Worm (Caenorhabditis elegans) whole organism, L1 larva: ENCODE data around the gene tag-250.

Source experiments
- C16A3.4 ChIP-seq: fragments of 150-350 bp; optimal IDR thresholded peaks from 2 replicates; lab custom pipeline; 2014; ENCODE audit warnings: missing biosample characterization, missing genetic modification characterization
- aha-1 ChIP-seq: fragments of 150-350 bp; optimal IDR thresholded peaks from 2 replicates; lab custom pipeline; 2014; ENCODE audit warnings: missing biosample characterization, missing genetic modification characterization
- jun-1 ChIP-seq: fragments of 150-350 bp; optimal IDR thresholded peaks from 2 replicates; lab custom pipeline; 2014; ENCODE audit warnings: missing biosample characterization, missing genetic modification reagents, missing genetic modification characterization
- lin-13 ChIP-seq: fragments of 150-350 bp; optimal IDR thresholded peaks from 2 replicates; lab custom pipeline; 2014; ENCODE audit warnings: missing biosample characterization, missing genetic modification reagents, missing genetic modification characterization
- nhr-20 ChIP-seq: sonication (generic microtip); optimal IDR thresholded peaks from 2 replicates; lab custom pipeline; 2016; ENCODE audit warnings: mild to moderate bottlenecking, missing genetic modification characterization, missing compliant biosample characterization
- nhr-237 ChIP-seq: fragments of 150-350 bp; optimal IDR thresholded peaks from 2 replicates; lab custom pipeline; 2014; ENCODE audit warnings: missing biosample characterization, missing genetic modification characterization
- nhr-28 ChIP-seq: fragments of 150-350 bp; optimal IDR thresholded peaks from 2 replicates; lab custom pipeline; 2014; ENCODE audit warnings: missing biosample characterization, missing genetic modification characterization
- nhr-77 ChIP-seq: fragments of 150-350 bp; optimal IDR thresholded peaks from 2 replicates; lab custom pipeline; 2014; ENCODE audit warnings: missing biosample characterization, missing genetic modification characterization
- sox-4 ChIP-seq: sonication (generic microtip); optimal IDR thresholded peaks from 2 replicates; lab custom pipeline; 2016; ENCODE audit warnings: missing genetic modification characterization, missing compliant biosample characterization

ce11 chrIII:7913488-7913887, 11.2 kb downstream of the tag-250 start, which contains the start of gene ZK688.12:
- TF ChIP-seq nhr-237 (no peak), lin-13 (GFP tag; lab: Kevin White, UChicago) (no peak), nhr-28 (no peak), nhr-77 (no peak), jun-1 (tag; lab: Kevin White, UChicago) (no peak), C16A3.4 (tag; lab: Kevin White, UChicago) (no peak), sox-4 (tag; lab: Kevin White, UChicago) (no peak), nhr-20 (tag; lab: Kevin White, UChicago) (no peak), aha-1 (no peak)
